Worm (Caenorhabditis elegans): ENCODE measurements around the gene blos-4.
A peak's percentile ranks its signal among the peaks of the same experiment; 100 is the strongest.

blos-4 gene

ce11 chrII:6198468-6198867, 46.6 kb upstream of the blos-4 start, which contains the start of gene szy-4:
TSS of gene szy-4 (plus strand) at chrII:6198696.
- TF ChIP-seq mep-1 (tag; optimal IDR thresholded peaks at IDR 0.05) (no peak), fkh-8 (tag; optimal IDR thresholded peaks at IDR 0.05) (no peak), unc-30 (tag; optimal IDR thresholded peaks at IDR 0.05) (no peak), unc-130 (tag; optimal IDR thresholded peaks at IDR 0.05) (no peak), nhr-77 (tag; optimal IDR thresholded peaks at IDR 0.05) (no peak), blmp-1 (tag; optimal IDR thresholded peaks at IDR 0.05) (no peak), ceh-8 (GFP tag; optimal IDR thresholded peaks at IDR 0.05) (no peak), lir-3 (tag; optimal IDR thresholded peaks at IDR 0.05; ENCODE audit: poor library complexity) (no peak), lin-39 (tag; optimal IDR thresholded peaks at IDR 0.05) (no peak), mef-2 (tag; optimal IDR thresholded peaks at IDR 0.05) (no peak), grh-1 (GFP tag; IDR thresholded peaks at IDR 0.05) (no peak), hlh-4 (tag; optimal IDR thresholded peaks at IDR 0.05) (no peak), egl-13 (tag; optimal IDR thresholded peaks at IDR 0.05) (no peak)

ce11 chrII:6199010-6199409, 46.0 kb upstream of the blos-4 start:
- TF ChIP-seq efl-1 (optimal IDR thresholded peaks at IDR 0.05) (no peak), efl-1 (GFP tag; optimal IDR thresholded peaks at IDR 0.05 in 1 of 2) (peak in 1 of 2 experiments; percentile 69), pax-3 (tag; optimal IDR thresholded peaks at IDR 0.05) (no peak), nhr-90 (tag; optimal IDR thresholded peaks at IDR 0.05; ENCODE audit: poor library complexity) (no peak), ceh-88 (GFP tag; IDR thresholded peaks at IDR 0.05) (no peak), ceh-82 (tag; optimal IDR thresholded peaks at IDR 0.05) (no peak), pag-3 (tag; optimal IDR thresholded peaks at IDR 0.05; ENCODE audit: borderline replicate concordance, insufficient read depth) (no peak), nhr-12 (tag; optimal IDR thresholded peaks at IDR 0.05) (no peak)

ce11 chrII:6202910-6203309, 42.1 kb upstream of the blos-4 start, which contains the start of gene C30B5.17:
TSS of gene C30B5.17 (minus strand) at chrII:6203010.
- TF ChIP-seq unc-98 (GFP tag; IDR thresholded peaks at IDR 0.05): no peak
- TF ChIP-seq alr-1 (tag; optimal IDR thresholded peaks at IDR 0.05; ENCODE audit: borderline replicate concordance): no peak
- TF ChIP-seq mdl-1 (tag; optimal IDR thresholded peaks at IDR 0.05): no peak

ce11 chrII:6207252-6207651, 37.8 kb upstream of the blos-4 start:
- TF ChIP-seq aha-1 (tag; optimal IDR thresholded peaks at IDR 0.05) (no peak), snu-23 (GFP tag; optimal IDR thresholded peaks at IDR 0.05) (no peak), fkh-10 (GFP tag; optimal IDR thresholded peaks at IDR 0.05) (peak; percentile 94), lin-14 (GFP tag; optimal IDR thresholded peaks at IDR 0.05) (peak; percentile 37), lin-39 (tag; optimal IDR thresholded peaks at IDR 0.05) (no peak)

ce11 chrII:6208116-6208515, 36.9 kb upstream of the blos-4 start, which contains the start of gene daf-37:
TSS of gene daf-37 (minus strand) at chrII:6208216.
- TF ChIP-seq sup-37 (GFP tag; optimal IDR thresholded peaks at IDR 0.05) (no peak), dpl-1 (GFP tag; optimal IDR thresholded peaks at IDR 0.05) (no peak), tbx-2 (tag; optimal IDR thresholded peaks at IDR 0.05) (no peak), zip-4 (GFP tag; optimal IDR thresholded peaks at IDR 0.05) (no peak), snu-23 (GFP tag; optimal IDR thresholded peaks at IDR 0.05) (no peak), sptf-1 (tag; optimal IDR thresholded peaks at IDR 0.05) (no peak), fkh-10 (GFP tag; optimal IDR thresholded peaks at IDR 0.05) (no peak), unc-86 (tag; optimal IDR thresholded peaks at IDR 0.05) (no peak), aly-2 (tag; optimal IDR thresholded peaks at IDR 0.05) (no peak), ets-5 (GFP tag; IDR thresholded peaks at IDR 0.05) (no peak), Y116A8C.19 (tag; optimal IDR thresholded peaks at IDR 0.05; ENCODE audit: borderline replicate concordance) (no peak), elt-2 (tag; optimal IDR thresholded peaks at IDR 0.05) (no peak), nhr-47 (tag; optimal IDR thresholded peaks at IDR 0.05) (no peak)
